Fruit fly (Drosophila melanogaster): ENCODE data around the gene CG14892.

Gene CG14892

DNA sequence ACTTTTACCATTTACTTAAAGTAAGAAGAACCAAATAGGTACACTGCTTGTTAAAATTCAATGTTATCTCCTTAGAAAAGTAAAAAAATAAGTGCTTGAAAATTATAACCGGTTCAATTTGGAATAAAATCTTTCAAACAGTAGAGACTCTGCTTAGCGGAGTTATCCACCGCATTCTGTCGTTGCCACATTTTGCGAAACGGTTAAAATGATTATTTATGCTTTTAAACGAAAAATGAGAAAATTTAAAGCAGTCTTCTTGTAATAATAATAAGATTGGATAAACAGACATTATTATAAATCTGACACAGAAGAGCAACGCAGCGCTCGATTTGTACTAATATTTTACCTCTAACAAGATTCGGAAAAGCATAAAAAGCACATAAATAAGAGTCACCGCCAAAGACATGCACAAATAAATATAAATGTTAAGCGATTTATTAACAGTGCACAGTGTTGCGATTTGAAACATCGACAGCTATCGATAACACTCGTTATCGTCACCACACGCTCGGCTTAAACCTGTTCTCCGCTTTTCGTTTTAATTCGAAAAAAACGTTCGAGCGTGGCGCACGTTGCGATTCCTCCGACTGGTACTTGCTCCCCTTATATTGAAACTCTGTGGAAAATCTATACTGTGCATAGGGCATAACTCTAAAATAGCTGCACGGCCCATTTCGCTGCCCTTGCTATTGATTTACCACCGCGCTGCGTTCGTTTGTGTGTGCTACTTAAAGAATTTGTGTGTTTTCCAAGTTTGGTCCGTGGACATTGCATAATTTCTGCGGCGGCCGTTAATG lies 30.7 kb downstream of the CG14892 start, which contains the start of gene Fas1 (continued):
- TF ChIP-seq Usf (GFP tag; optimal IDR thresholded peaks at IDR 0.05) (no peak), Dref (GFP tag; IDR thresholded peaks at IDR 0.05) (peak; percentile 74), CG32767 (GFP tag; IDR thresholded peaks at IDR 0.05) (no peak), CG34224 (GFP tag; IDR thresholded peaks at IDR 0.05; ENCODE audit: partially characterized antibody) (peak; percentile 60), Doc2 (GFP tag; IDR thresholded peaks at IDR 0.05) (no peak), Dek (tag; optimal IDR thresholded peaks at IDR 0.05) (no peak), Pdp1 (GFP tag; optimal IDR thresholded peaks at IDR 0.05) (peak in 1 of 2 experiments; percentile 83), E2f1 (GFP tag; IDR thresholded peaks at IDR 0.05) (no peak), sens (GFP tag) (peak; percentile 27), CG6791 (GFP tag; IDR thresholded peaks at IDR 0.05; ENCODE audit: partially characterized antibody) (peak; percentile 76), gcm (GFP tag; optimal IDR thresholded peaks at IDR 0.05) (no peak), CG12104 (GFP tag; optimal IDR thresholded peaks at IDR 0.05) (no peak), CG13624 (GFP tag; optimal IDR thresholded peaks at IDR 0.05) (no peak), CG15073 (GFP tag; optimal IDR thresholded peaks at IDR 0.05) (no peak), amos (GFP tag; IDR thresholded peaks at IDR 0.05; ENCODE audit: partially characterized antibody) (peak; percentile 71), croc (GFP tag; conservative IDR thresholded peaks at IDR 0.05) (no peak), PHDP (tag; optimal IDR thresholded peaks at IDR 0.05) (no peak), CG31441 (GFP tag; IDR thresholded peaks at IDR 0.05) (no peak), CG16813 (GFP tag; IDR thresholded peaks at IDR 0.05; ENCODE audit: partially characterized antibody) (peak; percentile 70; the same call in 2 of the 3 replicates), odd (GFP tag; optimal IDR thresholded peaks at IDR 0.05) (no peak), fd102C (GFP tag; optimal IDR thresholded peaks at IDR 0.05) (no peak), CG2120 (GFP tag; optimal IDR thresholded peaks at IDR 0.05) (no peak), CG9876 (GFP tag; optimal IDR thresholded peaks at IDR 0.05) (no peak), Dll (GFP tag; IDR thresholded peaks at IDR 0.05; ENCODE audit: partially characterized antibody) (peak; percentile 69), CG2199 (GFP tag; IDR thresholded peaks at IDR 0.05) (peak; percentile 80; the same call in 2 of the 3 replicates), ham (GFP tag; IDR thresholded peaks at IDR 0.05) (no peak), CG7372 (GFP tag; IDR thresholded peaks at IDR 0.05) (no peak), nmo (GFP tag; optimal IDR thresholded peaks at IDR 0.05) (peak; percentile 3), gro (GFP tag; optimal IDR thresholded peaks at IDR 0.05) (no peak), Bgb (GFP tag; IDR thresholded peaks at IDR 0.05; ENCODE audit: partially characterized antibody) (peak; percentile 71), CG13296 (GFP tag; optimal IDR thresholded peaks at IDR 0.05) (peak; percentile 16), ac (GFP tag; optimal IDR thresholded peaks at IDR 0.05) (no peak), CG10147 (GFP tag; optimal IDR thresholded peaks at IDR 0.05) (no peak), crc (GFP tag; optimal IDR thresholded peaks at IDR 0.05) (no peak), CG2889 (GFP tag; IDR thresholded peaks at IDR 0.05) (no peak), CG43689 (GFP tag; IDR thresholded peaks at IDR 0.05) (no peak), run (tag; optimal IDR thresholded peaks at IDR 0.05) (no peak), CG1603 (tag; optimal IDR thresholded peaks at IDR 0.05) (peak; percentile 5), Xrp1 (GFP tag; IDR thresholded peaks at IDR 0.05) (no peak), CG1792 (GFP tag; optimal IDR thresholded peaks at IDR 0.05) (no peak), gsb (GFP tag; IDR thresholded peaks at IDR 0.05) (no peak), Mrtf (GFP tag; IDR thresholded peaks at IDR 0.05) (no peak), tin (GFP tag; optimal IDR thresholded peaks at IDR 0.05) (no peak), Atf6 (GFP tag; IDR thresholded peaks at IDR 0.05) (no peak), org-1 (GFP tag; optimal IDR thresholded peaks at IDR 0.05) (no peak), HLH54F (GFP tag; optimal IDR thresholded peaks at IDR 0.05) (no peak), CG15514 (GFP tag; optimal IDR thresholded peaks at IDR 0.05) (peak; percentile 41), toy (GFP tag; IDR thresholded peaks at IDR 0.05) (no peak), Adf1 (GFP tag; IDR thresholded peaks at IDR 0.05) (0 out of 2 replicates have a peak, but pooled peaks have one; percentile 11), HLH3B (GFP tag; IDR thresholded peaks at IDR 0.05) (no peak)
